Worm (Caenorhabditis elegans) whole organism, L4/young adult: ENCODE results near the gene F58A4.2.

ENCODE experiments used
- W03F9.2 ChIP-seq: fragments of 150-350 bp; optimal IDR thresholded peaks from 2 replicates; lab custom pipeline; 2014; ENCODE audit warnings: missing biosample characterization, missing genetic modification characterization
- dao-5 ChIP-seq: sonication (generic microtip); optimal IDR thresholded peaks from 2 replicates; lab custom pipeline; 2016; ENCODE audit warnings: missing genotype, missing genetic modification characterization, moderate library complexity, missing compliant biosample characterization
- him-1 ChIP-seq: sonication (generic microtip); optimal IDR thresholded peaks from 2 replicates; lab custom pipeline; 2016; ENCODE audit warnings: missing genotype, missing genetic modification reagents, missing genetic modification characterization, missing compliant biosample characterization

F58A4.2 gene

ce11 chrIII:9617599-9618262, 17.2 kb upstream of the F58A4.2 start:
- TF ChIP-seq W03F9.2 (tag; lab: Kevin White, UChicago) = no peak

ce11 chrIII:9616933-9617332, 16.4 kb upstream of the F58A4.2 start:
- TF ChIP-seq dao-5 (tag; lab: Kevin White, UChicago) (no peak), W03F9.2 (tag; lab: Kevin White, UChicago) (peak; percentile 61)

- TF ChIP-seq W03F9.2 (tag; lab: Kevin White, UChicago) = no peak
- TF ChIP-seq him-1 (tag; lab: Kevin White, UChicago) = no peak
- TF ChIP-seq dao-5 (tag; lab: Kevin White, UChicago) = no peak
Measured at ce11 chrIII:9616426-9616825, 15.9 kb upstream of the F58A4.2 start, which contains the start of gene hcp-3. Gene hcp-3, minus strand, starts transcription at chrIII:9616470.

ce11 chrIII:9615114-9615513, 14.6 kb upstream of the F58A4.2 start:
- TF ChIP-seq dao-5 (tag; lab: Kevin White, UChicago) = no peak
- no peak for TF ChIP-seq him-1 (tag; lab: Kevin White, UChicago)
- TF ChIP-seq W03F9.2 (tag; lab: Kevin White, UChicago) = no peak

- no peak for TF ChIP-seq him-1 (tag; lab: Kevin White, UChicago)
- TF ChIP-seq W03F9.2 (tag; lab: Kevin White, UChicago) = no peak
- no peak for TF ChIP-seq dao-5 (tag; lab: Kevin White, UChicago)
Measured at ce11 chrIII:9614211-9614610, 13.7 kb upstream of the F58A4.2 start, which contains the start of the genes pri-1 and F58A4.6. Gene pri-1, minus strand, starts transcription at chrIII:9614281. Gene F58A4.6, plus strand, starts transcription at chrIII:9614482.

- TF ChIP-seq him-1 (tag; lab: Kevin White, UChicago) = no peak
- no peak for TF ChIP-seq W03F9.2 (tag; lab: Kevin White, UChicago)
- no peak for TF ChIP-seq dao-5 (tag; lab: Kevin White, UChicago)
Measured at ce11 chrIII:9612097-9612496, 11.6 kb upstream of the F58A4.2 start, which contains the start of gene bbs-4. Gene bbs-4, minus strand, starts transcription at chrIII:9612197.

- TF ChIP-seq W03F9.2 (tag; lab: Kevin White, UChicago) (no peak), dao-5 (tag; lab: Kevin White, UChicago) (no peak), him-1 (tag; lab: Kevin White, UChicago) (no peak)
Measured at ce11 chrIII:9608650-9609049, 8.1 kb upstream of the F58A4.2 start, which contains the start of gene clec-161. Gene clec-161, minus strand, starts transcription at chrIII:9608750.

- TF ChIP-seq dao-5 (tag; lab: Kevin White, UChicago) (no peak), W03F9.2 (tag; lab: Kevin White, UChicago) (no peak), him-1 (tag; lab: Kevin White, UChicago) (no peak)
Measured at ce11 chrIII:9598168-9598567, 2.4 kb downstream of the F58A4.2 start, which contains the start of gene F58A4.1. Gene F58A4.1, plus strand, starts transcription at chrIII:9598468.

- TF ChIP-seq dao-5 (tag; lab: Kevin White, UChicago) (no peak), W03F9.2 (tag; lab: Kevin White, UChicago) (no peak), him-1 (tag; lab: Kevin White, UChicago) (no peak)
Measured at ce11 chrIII:9597044-9597443, 3.5 kb downstream of the F58A4.2 start, which contains the start of gene C48B4.12. Gene C48B4.12, plus strand, starts transcription at chrIII:9597344.

ce11 chrIII:9595563-9595962, 5.0 kb downstream of the F58A4.2 start, which contains the start of gene rom-2:
Gene rom-2, minus strand, starts transcription at chrIII:9595663.
- TF ChIP-seq dao-5 (tag; lab: Kevin White, UChicago) = no peak
- TF ChIP-seq him-1 (tag; lab: Kevin White, UChicago) = no peak
- TF ChIP-seq W03F9.2 (tag; lab: Kevin White, UChicago) = no peak

- TF ChIP-seq dao-5 (tag; lab: Kevin White, UChicago) (no peak), him-1 (tag; lab: Kevin White, UChicago) (no peak), W03F9.2 (tag; lab: Kevin White, UChicago) (no peak)
Measured at ce11 chrIII:9592118-9592517, 8.4 kb downstream of the F58A4.2 start, which contains the start of gene acox-1.5. Gene acox-1.5, minus strand, starts transcription at chrIII:9592192.

ce11 chrIII:9590212-9590611, 10.3 kb downstream of the F58A4.2 start:
- TF ChIP-seq him-1 (tag; lab: Kevin White, UChicago) (no peak), W03F9.2 (tag; lab: Kevin White, UChicago) (no peak), dao-5 (tag; lab: Kevin White, UChicago) (no peak)

ce11 chrIII:9585314-9585713, 15.2 kb downstream of the F58A4.2 start:
- TF ChIP-seq dao-5 (tag; lab: Kevin White, UChicago) (no peak), W03F9.2 (tag; lab: Kevin White, UChicago) (no peak), him-1 (tag; lab: Kevin White, UChicago) (no peak)

ce11 chrIII:9583224-9583623, 17.3 kb downstream of the F58A4.2 start:
- TF ChIP-seq dao-5 (tag; lab: Kevin White, UChicago) = no peak
- TF ChIP-seq him-1 (tag; lab: Kevin White, UChicago) = no peak
- no peak for TF ChIP-seq W03F9.2 (tag; lab: Kevin White, UChicago)
